Worm (Caenorhabditis elegans) whole organism, L2 larva: ENCODE data around the gene W02B12.1.

Experiments
- aly-2 ChIP-seq: fragments of 150-350 bp; optimal IDR thresholded peaks from 2 replicates; lab custom pipeline; 2014; ENCODE audit warnings: missing biosample characterization, missing genetic modification characterization
- blmp-1 ChIP-seq: sonication (generic microtip); optimal IDR thresholded peaks from 2 replicates; lab custom pipeline; 2017; ENCODE audit warnings: missing genetic modification characterization, mild to moderate bottlenecking, missing compliant biosample characterization, antibody characterized with exemption, moderate library complexity; ENCODE audit not compliant: insufficient read depth
- lin-11 ChIP-seq: fragments of 150-350 bp; sonication (generic microtip); optimal IDR thresholded peaks from 2 replicates; lab custom pipeline; 2014; ENCODE audit warnings: missing biosample characterization, missing genetic modification characterization, inconsistent platforms, mixed read lengths
- mab-5 ChIP-seq: fragments of 150-350 bp; optimal IDR thresholded peaks from 2 replicates; lab custom pipeline; 2014; ENCODE audit warnings: missing biosample characterization, missing genetic modification characterization
- mbf-1 ChIP-seq: sonication (generic microtip); optimal IDR thresholded peaks from 2 replicates; lab custom pipeline; 2017; ENCODE audit warnings: missing biosample characterization, missing genetic modification characterization
- nhr-11 ChIP-seq: fragments of 150-350 bp; optimal IDR thresholded peaks from 2 replicates; lab custom pipeline; 2014; ENCODE audit warnings: missing biosample characterization, missing genetic modification characterization
- nhr-129 ChIP-seq: fragments of 150-350 bp; optimal IDR thresholded peaks from 2 replicates; lab custom pipeline; 2014; ENCODE audit warnings: missing biosample characterization, missing genetic modification characterization
- sem-4 ChIP-seq: fragments of 150-350 bp; optimal IDR thresholded peaks from 2 replicates; lab custom pipeline; 2014; ENCODE audit warnings: missing biosample characterization, missing genetic modification reagents, missing genetic modification characterization
- skn-1 ChIP-seq: sonication (generic microtip); optimal IDR thresholded peaks from 2 replicates; lab custom pipeline; 2017; ENCODE audit warnings: missing biosample characterization, missing genetic modification characterization
- snpc-4 ChIP-seq: fragments of 150-350 bp; optimal IDR thresholded peaks from 2 replicates; lab custom pipeline; 2014; ENCODE audit warnings: missing biosample characterization, missing genetic modification characterization
- unc-39 ChIP-seq: fragments of 150-350 bp; optimal IDR thresholded peaks from 2 replicates; lab custom pipeline; 2014; ENCODE audit warnings: missing biosample characterization, missing genetic modification characterization
- ztf-11 ChIP-seq: sonication (generic microtip); optimal IDR thresholded peaks from 2 replicates; lab custom pipeline; 2017; ENCODE audit warnings: missing biosample characterization, missing genetic modification characterization

DNA sequence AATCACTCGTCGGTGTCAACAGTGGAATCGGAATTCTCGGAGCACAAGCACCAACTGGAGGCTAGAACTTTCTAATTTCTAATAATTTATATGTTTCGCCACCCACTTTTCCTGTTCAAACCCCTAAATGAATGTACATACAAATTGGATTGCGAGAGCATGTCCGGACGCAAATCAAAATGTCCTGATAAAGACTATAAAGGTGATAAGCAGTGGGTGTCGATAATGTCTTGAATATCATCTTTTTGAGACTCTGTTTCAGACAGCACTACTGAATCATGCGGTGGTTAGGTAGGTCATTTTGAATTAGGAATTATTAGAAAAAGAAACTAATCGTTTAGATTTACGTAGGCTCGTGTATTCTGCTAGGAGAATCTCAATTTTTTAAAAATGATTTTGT is at the start of gene W02B12.1:
- TF ChIP-seq nhr-129 (tag; lab: Kevin White, UChicago) (no peak), snpc-4 (tag; lab: Kevin White, UChicago) (no peak), aly-2 (tag; lab: Kevin White, UChicago) (no peak), blmp-1 (tag; lab: Kevin White, UChicago) (no peak), lin-11 (tag; lab: Kevin White, UChicago) (no peak), ztf-11 (no peak), skn-1 (tag; lab: Kevin White, UChicago) (peak; percentile 50), unc-39 (no peak), sem-4 (tag; lab: Kevin White, UChicago) (no peak), mbf-1 (tag; lab: Kevin White, UChicago) (no peak), mab-5 (tag; lab: Kevin White, UChicago) (no peak), nhr-11 (tag; lab: Kevin White, UChicago) (no peak)
